Fruit fly (Drosophila melanogaster) whole organism, prepupa: ENCODE results near the gene Fer1.

Experiments used
- CG9139 ChIP-seq: fragments of 200-800 bp; sonication (Bioruptor generic); optimal IDR thresholded peaks from 3 replicates; lab custom pipeline; 2017; ENCODE audit warnings: missing biosample characterization, mild to moderate bottlenecking, missing genetic modification characterization
- Hr4 ChIP-seq: fragments of 200-800 bp; sonication (Bioruptor generic); optimal IDR thresholded peaks from 3 replicates; lab custom pipeline; 2016; ENCODE audit warnings: missing biosample characterization, missing genetic modification characterization

DNA sequence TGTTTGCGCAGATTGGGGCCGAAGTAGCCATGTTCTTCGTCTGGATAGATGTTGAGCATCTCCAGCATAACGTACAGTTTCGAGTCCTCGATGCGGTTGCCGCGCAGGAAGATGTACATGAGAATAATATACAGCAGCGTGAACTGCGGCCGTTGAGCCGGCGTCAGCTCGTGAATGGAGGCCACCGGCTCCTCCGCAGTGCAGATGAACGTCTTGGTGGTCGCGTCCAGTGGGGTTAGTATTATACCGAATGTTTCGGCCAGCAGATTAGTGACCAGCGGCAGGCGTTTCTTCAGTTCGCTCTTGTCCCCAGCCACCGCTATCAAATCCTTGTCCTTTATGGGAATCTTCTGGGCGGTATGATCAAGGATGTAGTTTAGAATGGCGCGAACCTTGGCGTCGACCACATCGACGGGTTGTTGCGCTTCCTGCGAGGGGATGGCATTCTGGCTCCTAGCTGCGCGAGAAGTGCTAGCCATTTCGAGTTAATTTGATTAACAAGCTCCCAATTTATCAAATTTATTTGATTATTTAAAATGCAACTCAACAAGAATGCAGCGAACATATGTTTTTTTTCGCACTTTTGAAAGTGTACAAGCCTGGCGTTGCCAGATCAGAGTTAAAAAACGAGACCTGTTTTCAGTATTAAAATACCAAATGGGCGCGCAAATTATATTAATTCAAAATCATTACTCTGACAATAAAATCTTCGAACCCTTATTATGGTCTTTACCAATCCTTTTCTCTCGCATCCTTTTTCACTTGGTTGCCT, 18.8 kb downstream of the Fer1 start, which contains the start of gene MAGE:
- TF ChIP-seq CG9139 (GFP tag; lab: Kevin White, UChicago): no peak
- no peak for TF ChIP-seq Hr4
